Fruit fly (Drosophila melanogaster): ENCODE data around the gene Trpml.
"Not testable (repeated sequence)": the region's sequence is repeated elsewhere in the genome, so short reads cannot be mapped to it uniquely, and the experiment has no call there.

Trpml gene

DNA sequence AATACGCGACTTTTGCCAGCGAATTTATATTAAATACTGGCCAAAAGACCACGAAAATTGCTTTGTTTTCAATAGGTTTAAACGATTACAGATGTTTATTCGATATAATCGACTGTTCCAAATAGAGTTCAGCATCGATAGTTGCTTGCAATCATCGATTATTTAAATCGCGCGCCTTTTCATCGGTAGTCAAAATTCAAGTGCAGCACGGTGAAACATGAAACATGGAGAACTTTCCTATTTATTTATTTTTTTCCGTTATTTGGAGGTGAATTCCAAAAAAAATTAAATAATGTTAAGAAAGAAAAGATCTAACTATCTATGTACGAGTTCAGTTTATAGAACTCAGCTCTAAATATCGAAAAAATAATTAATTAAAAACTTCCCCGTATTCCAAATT lies at the start of gene Trpml:
Trpml (minus strand) TSS at position 101 of the 400 bp plus-strand sequence.
- TF ChIP-seq EcR (GFP tag; optimal IDR thresholded peaks at IDR 0.05); Dll (optimal IDR thresholded peaks at IDR 0.05); CG8478 (optimal IDR thresholded peaks at IDR 0.05): not testable (repeated sequence)

DNA sequence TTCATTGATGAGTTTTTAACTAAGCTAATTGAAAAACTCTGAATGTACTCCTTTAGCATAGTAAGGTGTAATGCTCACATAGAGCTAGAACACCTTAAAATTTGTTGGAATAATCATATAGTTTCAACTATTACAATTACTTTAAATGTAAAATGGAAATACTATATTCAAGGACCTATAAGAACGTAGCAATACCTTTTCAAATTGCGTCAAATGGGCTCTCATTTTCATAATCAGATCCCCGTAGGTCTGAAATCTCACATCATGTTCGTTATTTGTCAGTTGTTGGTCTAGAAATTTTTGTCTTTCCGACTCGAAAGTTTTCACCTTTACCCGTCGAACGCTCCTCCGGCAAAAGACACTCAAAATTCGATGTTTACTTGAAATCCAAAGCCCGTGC lies 42.0 kb upstream of the Trpml start, which contains the start of gene Vtld:
Vtld (plus strand) TSS at position 301 of the 400 bp plus-strand sequence.
- TF ChIP-seq usp (GFP tag; optimal IDR thresholded peaks at IDR 0.05); Dll (optimal IDR thresholded peaks at IDR 0.05); psq (optimal IDR thresholded peaks at IDR 0.05): not testable (repeated sequence)

DNA sequence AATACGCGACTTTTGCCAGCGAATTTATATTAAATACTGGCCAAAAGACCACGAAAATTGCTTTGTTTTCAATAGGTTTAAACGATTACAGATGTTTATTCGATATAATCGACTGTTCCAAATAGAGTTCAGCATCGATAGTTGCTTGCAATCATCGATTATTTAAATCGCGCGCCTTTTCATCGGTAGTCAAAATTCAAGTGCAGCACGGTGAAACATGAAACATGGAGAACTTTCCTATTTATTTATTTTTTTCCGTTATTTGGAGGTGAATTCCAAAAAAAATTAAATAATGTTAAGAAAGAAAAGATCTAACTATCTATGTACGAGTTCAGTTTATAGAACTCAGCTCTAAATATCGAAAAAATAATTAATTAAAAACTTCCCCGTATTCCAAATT lies 31.5 kb upstream of the Trpml start, which contains the start of gene CG42638:
CG42638 (minus strand) TSS at position 101 of the 400 bp plus-strand sequence.
- TF ChIP-seq Dll (optimal IDR thresholded peaks at IDR 0.05); EcR (GFP tag; optimal IDR thresholded peaks at IDR 0.05); psq (optimal IDR thresholded peaks at IDR 0.05): not testable (repeated sequence)

DNA sequence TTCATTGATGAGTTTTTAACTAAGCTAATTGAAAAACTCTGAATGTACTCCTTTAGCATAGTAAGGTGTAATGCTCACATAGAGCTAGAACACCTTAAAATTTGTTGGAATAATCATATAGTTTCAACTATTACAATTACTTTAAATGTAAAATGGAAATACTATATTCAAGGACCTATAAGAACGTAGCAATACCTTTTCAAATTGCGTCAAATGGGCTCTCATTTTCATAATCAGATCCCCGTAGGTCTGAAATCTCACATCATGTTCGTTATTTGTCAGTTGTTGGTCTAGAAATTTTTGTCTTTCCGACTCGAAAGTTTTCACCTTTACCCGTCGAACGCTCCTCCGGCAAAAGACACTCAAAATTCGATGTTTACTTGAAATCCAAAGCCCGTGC lies 10.6 kb upstream of the Trpml start, which contains the start of gene CG42529:
CG42529 (plus strand) TSS at position 301 of the 400 bp plus-strand sequence.
- not testable (repeated sequence) for TF ChIP-seq CG8478 (optimal IDR thresholded peaks at IDR 0.05); EcR (GFP tag; optimal IDR thresholded peaks at IDR 0.05); usp (GFP tag; optimal IDR thresholded peaks at IDR 0.05)

DNA sequence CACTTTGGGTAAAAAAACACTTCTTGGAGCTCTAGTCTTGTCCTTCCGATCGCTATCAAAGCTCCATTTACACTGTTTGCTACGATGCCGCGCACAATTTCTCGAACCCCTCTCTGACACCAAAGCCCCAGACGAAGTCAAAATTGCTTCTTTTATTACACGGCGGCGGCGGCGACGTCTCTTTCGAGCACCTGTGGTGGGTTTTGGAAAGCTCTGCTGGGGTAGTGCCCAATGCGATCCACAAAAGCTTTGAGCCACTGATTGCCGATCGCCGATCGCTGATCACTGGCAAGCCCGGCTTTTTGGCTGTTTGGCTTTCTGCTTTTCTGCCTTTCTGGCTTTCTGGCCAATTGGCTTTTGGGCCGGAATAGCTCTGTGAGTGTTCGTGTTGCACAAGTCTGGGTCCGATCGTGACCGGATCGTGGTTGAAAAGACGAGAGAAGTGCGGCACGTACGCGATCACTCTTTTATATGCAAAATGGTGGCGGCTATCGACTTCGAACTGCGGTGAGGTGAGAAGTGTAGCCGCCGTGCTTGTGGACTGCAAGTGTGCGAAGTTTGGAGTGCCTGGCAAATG lies 10.5 kb downstream of the Trpml start, which contains the start of gene serp:
serp (minus strand) TSS at position 446 of the 577 bp plus-strand sequence.
- no peak for TF ChIP-seq Dll (optimal IDR thresholded peaks at IDR 0.05)
- TF ChIP-seq CG8478 (optimal IDR thresholded peaks at IDR 0.05): no peak
- no peak for TF ChIP-seq EcR (GFP tag; optimal IDR thresholded peaks at IDR 0.05)
- TF ChIP-seq psq (optimal IDR thresholded peaks at IDR 0.05): no peak
- no peak for TF ChIP-seq pan (optimal IDR thresholded peaks at IDR 0.05)
- TF ChIP-seq usp (GFP tag; optimal IDR thresholded peaks at IDR 0.05): no peak

DNA sequence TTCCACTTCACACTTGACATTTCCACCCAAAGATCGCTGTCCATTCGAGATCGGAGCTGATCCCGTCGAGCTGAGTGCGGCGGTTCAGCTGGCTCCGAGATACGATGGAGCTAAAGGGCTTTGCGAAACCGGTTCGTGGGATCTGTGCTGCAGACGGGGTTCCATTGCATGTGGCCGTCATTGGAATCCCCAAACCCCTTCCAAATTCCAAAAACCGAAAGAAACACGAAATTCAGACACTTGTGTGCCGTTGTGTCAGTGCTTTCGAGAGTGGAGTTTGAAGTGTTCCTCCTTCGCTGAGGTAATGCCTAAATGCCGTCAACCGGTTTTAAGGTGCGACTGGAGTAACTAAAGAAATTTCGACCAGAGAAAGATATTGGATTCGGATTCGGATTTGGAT lies 13.3 kb downstream of the Trpml start:
- TF ChIP-seq Dll (optimal IDR thresholded peaks at IDR 0.05) (no peak), CG8478 (optimal IDR thresholded peaks at IDR 0.05) (no peak), usp (GFP tag; optimal IDR thresholded peaks at IDR 0.05) (no peak), psq (optimal IDR thresholded peaks at IDR 0.05) (no peak), pan (optimal IDR thresholded peaks at IDR 0.05) (no peak), EcR (GFP tag; optimal IDR thresholded peaks at IDR 0.05) (no peak)

DNA sequence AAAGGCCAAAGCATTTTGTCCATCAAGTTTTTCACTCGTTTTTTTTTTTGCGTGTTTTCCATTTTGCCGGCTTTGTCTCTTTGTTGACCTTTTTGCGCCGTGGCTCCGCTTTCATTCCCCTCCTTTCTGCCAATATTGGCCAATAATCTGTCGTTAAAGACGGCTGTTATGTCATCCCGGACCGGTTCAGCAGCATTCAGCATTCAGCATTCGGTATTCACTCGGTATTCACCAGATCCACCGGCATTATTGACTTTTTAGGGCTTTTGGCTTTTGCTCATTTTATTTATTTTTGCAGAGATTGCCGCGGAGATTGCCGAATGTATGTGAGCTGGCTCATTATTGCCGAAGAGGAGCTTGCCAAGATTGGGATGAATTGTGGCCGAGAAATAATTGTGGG lies 14.8 kb downstream of the Trpml start:
- no peak for TF ChIP-seq CG8478 (optimal IDR thresholded peaks at IDR 0.05)
- no peak for TF ChIP-seq psq (optimal IDR thresholded peaks at IDR 0.05)
- no peak for TF ChIP-seq pan (optimal IDR thresholded peaks at IDR 0.05)
- no peak for TF ChIP-seq usp (GFP tag; optimal IDR thresholded peaks at IDR 0.05)
- no peak for TF ChIP-seq Dll (optimal IDR thresholded peaks at IDR 0.05)
- TF ChIP-seq EcR (GFP tag; optimal IDR thresholded peaks at IDR 0.05): no peak

DNA sequence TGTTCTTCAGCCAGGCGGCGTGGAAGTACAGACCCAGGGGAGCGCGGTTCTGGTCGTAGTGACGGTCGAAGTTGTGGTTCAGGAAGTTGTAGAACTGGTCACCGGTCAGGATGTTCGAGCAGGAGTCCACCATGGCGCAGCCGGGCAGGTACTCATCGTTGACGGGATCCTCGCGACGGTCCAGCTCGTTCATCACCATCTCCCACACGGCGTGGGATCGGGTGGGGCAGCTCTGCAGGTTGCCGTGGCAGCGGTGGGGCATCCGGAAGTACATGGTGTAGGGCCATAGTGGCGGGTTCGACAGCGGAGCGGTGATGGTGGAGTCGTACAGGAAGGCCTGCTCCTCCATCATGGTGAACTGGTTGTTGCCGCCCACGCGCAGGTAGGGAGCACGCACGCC lies 16.5 kb downstream of the Trpml start:
- no peak for TF ChIP-seq pan (optimal IDR thresholded peaks at IDR 0.05)
- TF ChIP-seq EcR (GFP tag; optimal IDR thresholded peaks at IDR 0.05): no peak
- no peak for TF ChIP-seq psq (optimal IDR thresholded peaks at IDR 0.05)

DNA sequence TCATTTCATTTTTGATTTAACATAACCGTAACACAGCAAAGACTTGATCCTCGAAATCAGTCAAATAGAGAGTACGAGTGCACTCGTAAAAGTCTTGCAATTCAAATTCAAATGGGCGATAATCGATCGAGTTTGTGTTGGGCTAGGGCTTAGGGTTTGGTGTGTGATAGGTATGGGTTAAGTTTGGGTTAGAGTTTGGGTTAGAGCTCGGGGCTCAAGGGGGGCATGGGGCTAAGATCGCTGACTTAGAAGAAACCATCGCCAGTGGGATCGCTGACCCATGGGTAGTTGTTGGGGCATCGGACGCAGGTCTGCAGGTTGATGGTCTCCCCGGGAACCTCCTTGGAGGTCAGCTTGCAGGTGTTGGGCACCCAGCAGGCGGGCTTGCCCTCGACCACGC lies 17.0 kb downstream of the Trpml start:
- no peak for TF ChIP-seq usp (GFP tag; optimal IDR thresholded peaks at IDR 0.05)
- no peak for TF ChIP-seq pan (optimal IDR thresholded peaks at IDR 0.05)
- TF ChIP-seq EcR (GFP tag; optimal IDR thresholded peaks at IDR 0.05): no peak
- TF ChIP-seq CG8478 (optimal IDR thresholded peaks at IDR 0.05): no peak

DNA sequence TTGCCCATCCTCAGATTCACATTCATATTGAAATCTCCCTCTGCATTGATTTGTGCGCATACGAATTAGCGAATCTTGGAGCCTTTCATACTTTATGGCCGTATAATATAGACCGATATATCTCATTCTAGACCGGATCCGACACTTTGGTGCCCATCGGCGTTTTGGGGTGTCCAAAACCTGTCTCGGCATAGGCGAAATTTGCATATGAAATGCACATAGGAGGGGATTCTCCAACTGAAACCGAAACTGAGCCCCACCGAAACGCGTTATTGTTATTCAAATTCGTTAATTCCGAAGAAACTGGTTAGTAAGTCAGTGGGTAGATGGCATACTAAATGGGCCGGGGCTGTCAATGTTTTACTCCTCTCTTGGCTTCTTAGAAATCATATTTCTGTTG lies 17.7 kb downstream of the Trpml start:
- TF ChIP-seq psq (optimal IDR thresholded peaks at IDR 0.05): no peak
- no peak for TF ChIP-seq Dll (optimal IDR thresholded peaks at IDR 0.05)
- TF ChIP-seq EcR (GFP tag; optimal IDR thresholded peaks at IDR 0.05): no peak
- TF ChIP-seq usp (GFP tag; optimal IDR thresholded peaks at IDR 0.05): no peak
- no peak for TF ChIP-seq CG8478 (optimal IDR thresholded peaks at IDR 0.05)
- no peak for TF ChIP-seq pan (optimal IDR thresholded peaks at IDR 0.05)

DNA sequence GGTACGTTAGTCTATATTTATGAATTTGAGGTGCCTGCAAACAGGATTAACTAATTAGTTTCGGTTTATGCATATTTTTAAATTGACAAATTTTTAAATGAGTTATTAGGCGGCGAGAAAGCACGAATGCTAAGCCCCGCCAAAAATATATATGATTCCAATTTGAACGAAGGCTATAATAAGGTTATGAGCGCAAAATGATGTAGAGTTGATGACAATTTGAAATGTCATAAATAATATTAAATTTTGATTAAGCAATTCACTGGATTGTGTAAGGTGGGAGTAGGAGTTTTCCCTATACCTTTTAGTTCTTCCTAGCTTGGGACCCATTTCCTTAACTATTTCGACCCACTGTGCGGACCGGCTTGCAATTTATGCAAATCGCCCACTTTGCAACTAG lies 18.5 kb downstream of the Trpml start:
- TF ChIP-seq pan (optimal IDR thresholded peaks at IDR 0.05): no peak
- TF ChIP-seq usp (GFP tag; optimal IDR thresholded peaks at IDR 0.05): no peak
- no peak for TF ChIP-seq Dll (optimal IDR thresholded peaks at IDR 0.05)
- no peak for TF ChIP-seq psq (optimal IDR thresholded peaks at IDR 0.05)
- no peak for TF ChIP-seq EcR (GFP tag; optimal IDR thresholded peaks at IDR 0.05)
- no peak for TF ChIP-seq CG8478 (optimal IDR thresholded peaks at IDR 0.05)

DNA sequence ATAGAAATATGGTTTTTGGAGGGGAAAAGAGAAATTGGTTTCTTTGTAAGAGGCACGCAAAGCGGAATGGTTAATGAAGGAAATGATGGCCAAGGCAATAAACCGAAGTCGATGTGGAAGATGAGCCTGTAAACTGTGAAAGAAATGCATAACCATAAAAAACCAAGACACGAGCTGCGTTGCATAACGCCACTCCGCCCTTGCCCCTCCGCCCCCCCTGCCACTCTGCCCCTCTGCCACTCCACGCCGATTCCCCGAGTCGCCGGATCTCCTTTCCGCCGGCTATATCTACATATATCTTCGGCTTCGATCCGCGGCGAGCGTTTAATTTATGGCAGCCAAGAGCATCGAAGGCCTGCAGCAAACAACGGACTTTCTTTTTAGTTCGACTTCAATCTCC lies 19.5 kb downstream of the Trpml start:
- TF ChIP-seq usp (GFP tag; optimal IDR thresholded peaks at IDR 0.05) (no peak), pan (optimal IDR thresholded peaks at IDR 0.05) (no peak), EcR (GFP tag; optimal IDR thresholded peaks at IDR 0.05) (no peak), CG8478 (optimal IDR thresholded peaks at IDR 0.05) (no peak), psq (optimal IDR thresholded peaks at IDR 0.05) (no peak)

DNA sequence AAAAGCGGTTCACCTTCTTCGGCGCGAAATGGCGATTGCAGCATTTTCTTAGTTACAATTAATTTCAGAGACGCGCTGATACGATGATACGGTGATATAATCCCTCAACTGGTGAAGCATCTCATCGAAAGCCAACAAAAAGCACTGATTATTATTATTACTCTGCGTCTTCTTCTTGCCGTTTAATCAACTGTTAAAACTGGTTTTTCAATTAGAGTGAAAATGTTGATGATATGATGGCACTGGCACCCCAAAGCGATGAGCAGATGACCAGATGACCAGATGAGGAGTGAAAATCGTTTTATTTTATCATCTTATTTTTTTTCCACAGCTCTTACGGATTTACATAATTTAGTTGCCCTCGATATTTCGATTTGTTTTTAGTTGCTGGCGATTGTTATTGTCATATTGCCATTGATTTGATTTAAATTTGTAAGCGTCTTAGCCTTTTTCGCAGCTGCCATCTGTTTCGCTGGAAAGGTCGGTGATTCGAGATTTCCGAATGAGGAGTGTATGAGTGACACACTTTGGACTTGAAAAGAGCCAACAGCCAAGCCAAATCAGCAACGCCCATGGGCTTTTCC lies 20.6 kb downstream of the Trpml start:
- no peak for TF ChIP-seq pan (optimal IDR thresholded peaks at IDR 0.05)
